Fruit fly (Drosophila melanogaster): Measurements from ENCODE around the gene CG2841.

The CG2841 gene

DNA sequence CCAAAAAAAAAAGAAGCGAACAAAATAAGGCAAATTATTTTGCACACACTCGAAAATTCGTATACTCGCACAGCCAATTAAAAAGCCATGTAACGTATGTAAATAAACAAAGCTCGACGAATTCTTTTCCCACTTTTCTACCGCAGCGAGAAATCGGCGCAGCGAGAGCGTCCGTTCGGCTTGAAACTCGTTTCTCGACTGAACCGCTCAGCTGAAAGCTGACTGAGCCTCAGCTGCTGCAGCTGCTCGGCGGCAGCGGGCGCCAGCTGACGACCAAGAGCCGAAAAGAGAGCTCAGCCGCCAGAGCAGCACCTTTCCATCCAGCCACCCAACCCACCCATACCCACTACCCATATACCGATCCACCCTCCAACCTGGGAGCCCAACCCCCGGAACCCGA, at the start of gene CG2841:
TSS of gene CG2841 (minus strand) at position 186 of the 400 bp plus-strand sequence.
- TF ChIP-seq CG8478 (optimal IDR thresholded peaks at IDR 0.05), result no peak
- no peak for TF ChIP-seq CTCF (optimal IDR thresholded peaks at IDR 0.05)

- TF ChIP-seq CG8478 (optimal IDR thresholded peaks at IDR 0.05), result no peak
- TF ChIP-seq CTCF (optimal IDR thresholded peaks at IDR 0.05), result no peak
These were observed 44.6 kb upstream of the CG2841 start, which contains the start of gene CG12496 for dm6 chrX:2410805-2411204. Gene CG12496 (minus strand): TSS chrX:2410901.

dm6 chrX:2408675-2409163, 42.6 kb upstream of the CG2841 start:
- TF ChIP-seq CTCF (optimal IDR thresholded peaks at IDR 0.05) (no peak), CG8478 (optimal IDR thresholded peaks at IDR 0.05) (no peak)

DNA sequence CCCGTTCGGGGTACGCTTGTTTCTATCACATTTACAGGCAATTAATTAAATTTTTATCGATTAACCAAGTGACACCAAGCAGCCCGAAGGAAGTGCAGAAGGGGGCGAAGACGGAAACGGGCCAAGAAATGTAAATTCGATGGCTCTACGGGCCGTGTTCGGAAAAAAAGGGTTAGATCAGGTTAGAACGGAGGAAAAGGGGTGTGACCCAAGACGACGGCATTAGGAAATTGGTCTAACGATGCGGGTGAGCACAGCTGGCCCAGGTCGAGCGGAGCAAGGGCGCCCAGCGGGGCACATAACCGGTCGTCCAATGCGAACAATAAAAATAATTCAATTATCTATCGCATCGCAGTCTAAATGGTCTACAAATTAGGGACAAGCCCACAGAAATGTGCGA, 33.3 kb upstream of the CG2841 start:
- TF ChIP-seq CG8478 (optimal IDR thresholded peaks at IDR 0.05) (no peak), CTCF (optimal IDR thresholded peaks at IDR 0.05) (no peak)

DNA sequence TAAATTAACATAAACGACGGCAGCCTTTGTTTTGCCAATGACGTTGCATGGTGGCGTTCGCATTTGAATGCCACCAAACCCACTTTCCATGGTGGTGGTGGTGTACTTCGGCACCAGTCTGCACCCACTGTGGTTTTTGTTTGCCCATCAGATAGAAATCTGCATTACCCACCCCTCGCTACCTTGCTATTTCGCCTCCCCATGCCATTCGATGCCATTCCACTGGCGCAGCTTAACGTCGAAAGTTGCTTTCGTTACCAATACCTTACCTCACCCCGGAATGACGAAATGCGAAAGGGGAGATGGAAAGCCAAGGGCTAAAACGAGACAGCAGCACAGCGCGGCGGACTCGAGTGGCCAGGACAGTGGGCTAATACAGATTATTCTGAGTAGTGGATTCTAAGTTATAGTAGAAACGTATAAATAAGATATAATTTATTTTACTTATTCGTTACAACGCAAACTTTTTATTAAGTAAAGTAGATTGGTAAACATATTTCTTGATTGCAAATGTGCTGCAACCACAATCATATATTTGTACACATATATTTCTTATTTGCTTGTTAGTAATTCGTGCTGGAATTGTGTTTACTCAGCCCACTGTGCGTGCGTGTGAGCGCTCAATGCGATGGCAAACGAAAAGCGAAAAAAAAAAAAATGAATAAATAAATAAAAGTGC, 30.2 kb upstream of the CG2841 start:
- TF ChIP-seq CG8478 (optimal IDR thresholded peaks at IDR 0.05) (no peak), CTCF (optimal IDR thresholded peaks at IDR 0.05) (no peak)

- no peak for TF ChIP-seq CTCF (optimal IDR thresholded peaks at IDR 0.05)
- TF ChIP-seq CG8478 (optimal IDR thresholded peaks at IDR 0.05), result no peak
These were observed 28.4 kb upstream of the CG2841 start for dm6 chrX:2394516-2394915.

DNA sequence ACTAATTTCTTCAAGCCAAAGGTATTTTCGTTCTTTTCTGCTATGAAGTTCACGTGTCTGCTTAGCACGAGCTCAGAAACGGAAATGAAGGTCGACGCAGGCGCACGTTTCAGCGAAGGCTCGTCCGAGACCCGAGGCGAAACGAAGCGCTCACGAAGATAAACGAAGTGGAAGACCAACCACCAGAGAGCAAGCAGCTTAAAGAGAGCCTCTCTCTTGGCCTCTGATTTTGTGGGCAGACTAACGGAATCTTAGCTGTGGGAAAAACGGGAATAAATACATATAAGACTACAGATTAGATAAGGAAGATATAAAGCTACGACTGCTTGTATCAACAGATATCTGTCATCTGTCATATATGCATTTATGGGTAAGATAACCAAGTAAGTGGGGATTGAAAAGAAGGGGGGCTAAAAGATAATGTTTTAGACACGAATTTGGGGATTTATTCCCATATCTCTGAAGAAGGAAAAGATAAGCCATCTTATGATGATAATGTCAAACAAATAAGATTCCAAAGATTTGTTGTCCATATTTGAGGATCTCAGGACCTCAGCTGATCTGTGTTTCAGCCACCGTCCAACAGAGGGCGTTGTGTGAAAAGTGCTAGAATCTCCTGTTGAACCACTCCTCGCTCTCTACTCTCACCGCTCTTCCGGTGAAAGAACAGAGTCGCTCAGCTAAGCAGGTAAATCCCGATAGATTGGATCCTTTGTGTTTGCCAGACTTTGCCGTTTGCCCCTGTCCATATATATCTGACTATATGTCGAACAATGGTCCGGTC, 21.6 kb upstream of the CG2841 start, which contains the start of gene PsGEF:
TSS of gene PsGEF (minus strand) at position 86 of the 784 bp plus-strand sequence.
- TF ChIP-seq CG8478 (optimal IDR thresholded peaks at IDR 0.05) (no peak), CTCF (optimal IDR thresholded peaks at IDR 0.05) (peak; percentile 89 to 93)

DNA sequence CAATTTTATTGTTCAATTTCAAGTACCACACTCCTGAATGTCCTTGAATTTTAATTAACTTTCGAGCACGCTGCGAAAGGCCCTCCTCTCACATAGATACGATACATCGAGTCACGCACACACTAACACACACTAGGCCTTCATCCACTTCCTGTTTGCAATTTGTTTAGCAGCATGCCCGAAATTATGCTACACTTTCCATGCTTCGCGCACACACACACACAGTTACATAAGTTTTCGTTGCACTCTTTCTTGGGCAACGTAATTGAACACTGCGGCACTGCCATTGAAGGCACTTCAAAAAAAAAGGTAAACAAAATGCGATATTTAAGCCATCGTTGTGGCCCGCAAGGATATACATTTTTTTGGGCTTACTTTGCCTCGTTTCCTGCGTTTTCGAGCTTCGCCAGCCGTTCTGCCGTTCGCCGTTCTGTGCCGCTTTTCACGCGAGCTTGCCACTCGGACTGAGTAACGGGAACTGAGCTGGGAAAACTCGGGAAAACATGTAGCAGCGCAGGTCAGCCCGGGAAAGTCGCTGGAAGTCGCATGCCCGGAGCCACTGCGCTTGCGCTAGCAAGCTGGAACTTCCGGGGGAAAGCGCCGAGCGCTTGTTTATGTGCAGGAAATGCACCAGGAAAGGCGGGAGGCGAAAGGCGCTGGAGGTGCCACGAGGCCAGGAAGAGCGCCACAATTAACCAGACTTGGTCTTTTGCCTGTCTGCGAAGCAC, 17.1 kb upstream of the CG2841 start:
- TF ChIP-seq CTCF (optimal IDR thresholded peaks at IDR 0.05) (no peak), CG8478 (optimal IDR thresholded peaks at IDR 0.05) (no peak)

DNA sequence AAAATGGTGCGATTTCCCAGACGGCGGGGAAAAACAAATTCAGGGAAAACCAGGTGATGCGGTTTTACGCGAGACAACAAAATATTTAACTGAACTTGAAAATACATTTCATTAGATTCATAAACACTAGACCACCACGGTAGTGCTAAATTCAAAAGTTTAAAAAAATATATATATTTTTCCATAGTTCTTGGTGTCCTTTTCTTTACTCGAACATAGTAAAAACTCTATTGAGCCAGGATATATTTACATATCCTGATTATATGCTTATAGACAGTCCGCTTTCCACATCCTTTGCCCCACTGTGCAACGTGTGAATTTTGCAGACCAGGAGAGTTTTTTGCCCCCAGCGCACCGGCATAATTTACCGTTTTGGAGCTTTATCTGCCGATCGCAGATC, 751 bp downstream of the CG2841 start:
- no peak for TF ChIP-seq CTCF (optimal IDR thresholded peaks at IDR 0.05)

DNA sequence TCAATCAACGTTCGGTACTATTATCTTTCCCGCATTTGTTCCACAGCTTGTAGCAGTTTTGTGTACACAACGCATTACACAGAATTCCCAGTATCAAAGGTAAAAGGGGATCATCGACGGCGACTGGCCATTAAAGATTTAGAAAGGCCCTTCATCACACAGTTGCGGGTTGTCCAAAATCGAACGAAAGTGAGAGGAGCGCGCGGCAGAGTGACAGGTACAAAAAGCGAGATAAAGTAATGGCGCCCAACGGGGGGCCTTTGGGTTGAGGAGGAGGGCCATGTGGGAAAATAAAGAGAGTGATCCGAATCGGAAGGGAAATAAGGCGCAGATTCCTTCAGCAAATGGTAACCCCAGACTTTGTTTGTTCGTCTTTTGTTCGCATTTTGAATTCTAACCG, 2.4 kb downstream of the CG2841 start:
- TF ChIP-seq CTCF (optimal IDR thresholded peaks at IDR 0.05) (no peak), CG8478 (optimal IDR thresholded peaks at IDR 0.05) (no peak)

DNA sequence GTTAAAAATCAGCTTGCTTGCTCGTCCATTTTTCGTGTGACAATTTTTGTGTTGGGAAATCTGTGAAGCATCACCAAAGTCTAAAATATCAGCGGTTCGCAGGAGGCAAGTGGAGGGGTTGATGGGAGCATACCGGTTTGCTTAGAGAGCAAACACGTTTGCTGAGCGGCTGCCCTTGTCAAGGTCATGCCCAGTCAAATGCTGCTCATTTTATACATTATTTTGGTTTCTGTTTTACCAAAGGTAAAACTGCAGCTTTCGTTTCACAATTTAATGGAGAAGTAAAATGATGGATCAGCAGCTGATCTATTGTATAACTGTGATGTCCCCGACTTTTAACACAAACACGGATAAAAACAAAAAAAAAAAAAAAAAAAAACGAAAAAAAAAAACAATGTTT, 3.7 kb downstream of the CG2841 start:
- TF ChIP-seq CTCF (optimal IDR thresholded peaks at IDR 0.05) (no peak), CG8478 (optimal IDR thresholded peaks at IDR 0.05) (no peak)

DNA sequence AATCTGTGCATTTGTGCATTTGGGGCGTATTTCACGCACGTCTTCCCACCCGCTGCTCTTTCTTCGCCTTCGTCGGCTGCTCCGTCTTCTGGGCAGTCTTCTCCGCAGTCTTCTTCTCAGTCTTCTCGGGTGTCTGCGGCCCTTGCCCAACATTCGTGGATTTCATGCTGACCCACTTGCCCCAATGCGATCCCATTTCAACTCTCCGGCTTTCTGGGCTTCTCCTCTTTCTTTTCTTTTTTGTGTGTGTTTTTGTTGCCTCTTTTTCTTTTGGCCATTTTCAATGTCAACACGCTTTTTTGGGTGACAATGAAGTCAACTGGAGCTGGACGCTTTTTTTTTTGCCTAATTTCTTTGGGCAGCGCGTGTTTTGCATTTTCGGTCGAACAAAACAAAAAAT, 5.2 kb downstream of the CG2841 start:
- no peak for TF ChIP-seq CG8478 (optimal IDR thresholded peaks at IDR 0.05)
- no peak for TF ChIP-seq CTCF (optimal IDR thresholded peaks at IDR 0.05)

DNA sequence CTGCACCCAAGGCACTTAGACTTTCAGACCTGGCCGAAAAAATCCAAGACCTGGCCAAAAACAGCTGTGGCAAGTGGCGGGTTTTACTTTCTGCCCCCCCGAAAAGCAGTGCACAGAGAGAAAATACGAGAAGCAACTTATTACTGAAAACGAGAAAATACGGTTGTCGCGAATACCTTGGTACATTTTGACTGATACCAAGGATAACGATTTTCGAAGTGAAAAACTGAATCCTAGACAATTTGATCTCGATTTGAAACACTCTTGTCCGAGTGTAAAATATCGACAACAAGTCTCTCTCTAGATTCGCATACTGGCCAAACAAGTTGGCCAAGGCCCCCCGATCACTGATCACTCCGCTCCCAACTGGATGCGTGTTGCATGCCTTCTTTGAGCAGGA, 6.3 kb downstream of the CG2841 start:
- TF ChIP-seq CTCF (optimal IDR thresholded peaks at IDR 0.05) (no peak), CG8478 (optimal IDR thresholded peaks at IDR 0.05) (no peak)

- no peak for TF ChIP-seq CG8478 (optimal IDR thresholded peaks at IDR 0.05)
- TF ChIP-seq CTCF (optimal IDR thresholded peaks at IDR 0.05), result no peak
These were observed 8.0 kb downstream of the CG2841 start for dm6 chrX:2358195-2358594.

DNA sequence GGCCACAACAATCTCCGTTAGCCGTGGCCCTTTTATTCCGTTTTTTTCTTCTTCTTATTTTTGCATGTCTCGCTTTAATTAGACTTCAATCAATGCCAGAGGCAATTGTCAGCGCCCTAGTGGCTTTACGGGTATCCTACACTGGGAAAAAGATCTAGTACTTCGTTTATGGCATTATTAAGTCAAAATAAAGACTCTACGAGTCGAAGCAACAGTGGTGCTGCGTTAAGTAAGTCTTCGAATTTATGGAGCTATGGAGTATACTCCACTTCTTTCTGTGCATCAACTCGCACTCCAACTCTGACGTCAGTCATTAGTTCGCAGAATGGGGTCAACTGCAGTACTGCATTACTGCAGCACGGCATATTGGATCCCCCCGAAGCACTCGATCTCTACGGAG, 9.7 kb downstream of the CG2841 start:
- TF ChIP-seq CG8478 (optimal IDR thresholded peaks at IDR 0.05), result no peak
- no peak for TF ChIP-seq CTCF (optimal IDR thresholded peaks at IDR 0.05)
